Worm (Caenorhabditis elegans) whole organism, L3 larva: ENCODE results near the gene F59A6.10.

Experiments used
- R02D3.7 ChIP-seq: fragments of 150-350 bp; optimal IDR thresholded peaks from 2 replicates; lab custom pipeline; 2014; ENCODE audit warnings: missing biosample characterization, missing genetic modification characterization
- ama-1 ChIP-seq: fragments of 150-350 bp; optimal IDR thresholded peaks from 2 replicates; lab custom pipeline; 2018
- ceh-28 ChIP-seq: fragments of 150-350 bp; optimal IDR thresholded peaks from 2 replicates; lab custom pipeline; 2014; ENCODE audit warnings: missing biosample characterization, missing genetic modification reagents, missing genetic modification characterization
- ceh-9 ChIP-seq: sonication (generic microtip); optimal IDR thresholded peaks from 2 replicates; lab custom pipeline; 2018; ENCODE audit warnings: missing biosample characterization, missing genetic modification characterization
- daf-12 ChIP-seq: fragments of 150-350 bp; optimal IDR thresholded peaks from 2 replicates; lab custom pipeline; 2014; ENCODE audit warnings: missing biosample characterization, missing genetic modification reagents, missing genetic modification characterization
- egl-5 ChIP-seq: fragments of 150-350 bp; optimal IDR thresholded peaks from 2 replicates; lab custom pipeline; 2017; ENCODE audit warnings: missing biosample characterization, missing genetic modification reagents, missing genetic modification characterization, inconsistent platforms
- elt-1 ChIP-seq: fragments of 150-350 bp; optimal IDR thresholded peaks from 2 replicates; lab custom pipeline; 2014; ENCODE audit warnings: missing biosample characterization, missing genetic modification characterization
- elt-3 ChIP-seq, 3 experiments: fragments of 150-350 bp in 1 of 3; sonication (generic microtip) in 2 of 3; optimal IDR thresholded peaks; 2 replicates in 2 of 3; 4 replicates in 1 of 3; lab custom pipeline; 2014 to 2017; ENCODE audit warnings: missing biosample characterization in 3 of 3, missing genetic modification characterization in 3 of 3
- fos-1 ChIP-seq: fragments of 150-350 bp; optimal IDR thresholded peaks from 2 replicates; lab custom pipeline; 2014; ENCODE audit warnings: missing biosample characterization, missing genetic modification characterization
- lin-39 ChIP-seq: fragments of 150-350 bp; optimal IDR thresholded peaks from 2 replicates; lab custom pipeline; 2018; ENCODE audit warnings: missing biosample characterization, missing genetic modification reagents, missing genetic modification characterization
- lsy-12 ChIP-seq: sonication (generic microtip); optimal IDR thresholded peaks from 2 replicates; lab custom pipeline; 2016; ENCODE audit warnings: mild to moderate bottlenecking, missing genetic modification characterization, missing compliant biosample characterization
- nfya-1 ChIP-seq: sonication (generic microtip); optimal IDR thresholded peaks from 2 replicates; lab custom pipeline; 2017; ENCODE audit warnings: missing genetic modification characterization, mild to moderate bottlenecking, missing compliant biosample characterization, antibody characterized with exemption, moderate library complexity; ENCODE audit not compliant: insufficient read depth
- nhr-12 ChIP-seq: fragments of 150-350 bp; optimal IDR thresholded peaks from 2 replicates; lab custom pipeline; 2014; ENCODE audit warnings: missing biosample characterization, missing genetic modification characterization
- nhr-23 ChIP-seq: fragments of 150-350 bp; optimal IDR thresholded peaks from 2 replicates; lab custom pipeline; 2014; ENCODE audit warnings: missing biosample characterization, missing genetic modification reagents, missing genetic modification characterization
- nhr-25 ChIP-seq: sonication (generic microtip); optimal IDR thresholded peaks from 2 replicates; lab custom pipeline; 2017; ENCODE audit warnings: missing biosample characterization, missing genetic modification characterization
- nhr-43 ChIP-seq: sonication (generic microtip); optimal IDR thresholded peaks from 2 replicates; lab custom pipeline; 2016; ENCODE audit warnings: mild to moderate bottlenecking, missing genetic modification characterization, missing compliant biosample characterization; ENCODE audit not compliant: poor library complexity, severe bottlenecking
- nhr-67 ChIP-seq: fragments of 150-350 bp; optimal IDR thresholded peaks from 2 replicates; lab custom pipeline; 2014; ENCODE audit warnings: missing biosample characterization, missing genetic modification characterization
- pha-4 ChIP-seq: fragments of 150-350 bp; optimal IDR thresholded peaks from 2 replicates; lab custom pipeline; 2014; ENCODE audit warnings: missing biosample characterization, missing genetic modification reagents, missing genetic modification characterization
- unc-62 ChIP-seq: fragments of 150-350 bp; sonication (generic microtip); optimal IDR thresholded peaks from 4 replicates; lab custom pipeline; 2014; ENCODE audit warnings: missing biosample characterization, missing genetic modification reagents, missing genetic modification characterization
- zag-1 ChIP-seq: fragments of 150-350 bp; optimal IDR thresholded peaks from 2 replicates; lab custom pipeline; 2014; ENCODE audit warnings: missing biosample characterization, missing genetic modification characterization
- ztf-11 ChIP-seq: fragments of 150-350 bp; optimal IDR thresholded peaks from 2 replicates; lab custom pipeline; 2014; ENCODE audit warnings: missing biosample characterization, missing genetic modification characterization
- ztf-4 ChIP-seq: fragments of 150-350 bp; optimal IDR thresholded peaks from 2 replicates; lab custom pipeline; 2014; ENCODE audit warnings: missing biosample characterization, missing genetic modification characterization

F59A6.10 gene

DNA sequence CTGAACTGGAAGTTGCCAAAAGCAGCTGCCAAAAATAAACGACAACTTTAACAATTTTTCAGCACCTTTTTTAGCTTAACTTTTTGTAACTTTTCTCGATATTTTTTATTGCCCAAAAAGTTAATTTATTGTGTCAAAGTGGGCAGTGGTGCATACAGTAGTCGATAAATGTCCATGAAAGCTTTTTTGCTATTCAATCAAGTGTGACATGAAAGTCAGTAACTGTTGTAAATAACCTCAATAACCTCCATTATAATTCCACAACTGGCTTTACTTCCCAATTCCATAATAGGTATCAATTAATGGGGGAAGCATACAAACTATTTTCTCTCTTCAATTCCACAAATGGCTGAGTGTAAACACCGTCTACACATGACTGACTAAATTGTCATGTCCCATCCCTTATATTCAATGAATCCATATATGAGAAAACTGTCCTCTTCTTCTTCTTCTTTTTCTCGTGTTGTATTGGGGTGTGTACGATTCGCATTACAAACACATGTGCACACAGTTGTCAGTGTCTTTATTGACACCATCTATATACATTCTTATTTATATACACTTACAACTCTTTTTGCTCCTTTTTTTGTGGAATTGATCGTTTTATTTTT, 44.5 kb downstream of the F59A6.10 start:
- TF ChIP-seq pha-4 (peak; percentile 53), lin-39 (tag; lab: Kevin White, UChicago) (no peak), lsy-12 (tag; lab: Kevin White, UChicago) (no peak), nhr-12 (tag; lab: Kevin White, UChicago) (no peak), fos-1 (no peak)
- TF ChIP-seq, all 47 proteins: peak for 1

DNA sequence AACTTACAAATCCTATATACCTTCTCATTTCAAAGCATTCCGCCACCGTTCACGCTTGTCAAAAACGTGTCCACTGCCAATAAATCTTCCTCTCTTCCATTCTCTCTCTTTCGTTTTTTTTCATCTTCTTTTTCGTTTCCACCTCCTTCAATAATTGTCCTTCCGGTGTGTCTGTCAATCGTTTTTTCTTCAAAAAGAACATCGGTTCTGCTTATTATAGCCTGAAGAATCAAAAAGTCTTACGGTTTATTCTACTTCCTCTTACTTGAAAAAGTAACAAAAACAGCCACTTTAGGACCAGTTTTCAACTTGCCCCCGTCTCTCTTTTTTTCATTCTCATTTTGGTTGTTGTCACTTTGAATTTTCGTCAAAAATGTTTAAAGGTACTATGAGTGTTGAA, 45.5 kb downstream of the F59A6.10 start:
- no peak for TF ChIP-seq ztf-4 (tag; lab: Kevin White, UChicago)
- peak; percentile 5 for TF ChIP-seq ceh-28
- no peak for TF ChIP-seq elt-1 (tag; lab: Kevin White, UChicago)
- TF ChIP-seq zag-1 (tag; lab: Kevin White, UChicago), result no peak
- TF ChIP-seq nhr-23 (tag; lab: Kevin White, UChicago), result peak; percentile 48
- TF ChIP-seq nhr-25 (tag; lab: Kevin White, UChicago), result peak; percentile 58
- TF ChIP-seq unc-62 (GFP tag; lab: Kevin White, UChicago), result peak; percentile 56
- no peak for TF ChIP-seq ceh-9 (tag; lab: Kevin White, UChicago)
- TF ChIP-seq lin-39 (tag; lab: Kevin White, UChicago), result no peak
- TF ChIP-seq ztf-11, result no peak
- peak; percentile 17 for TF ChIP-seq nfya-1
- TF ChIP-seq nhr-43 (tag; lab: Kevin White, UChicago), result peak; percentile 13
- TF ChIP-seq daf-12 (tag; lab: Kevin White, UChicago), result no peak
- peak in 1 of 3 experiments; percentile 14 for TF ChIP-seq elt-3 (tag; optimal IDR thresholded peaks at IDR 0.05; lab: Kevin White, UChicago)
- no peak for TF ChIP-seq ama-1 (lab: Kevin White, UChicago)

DNA sequence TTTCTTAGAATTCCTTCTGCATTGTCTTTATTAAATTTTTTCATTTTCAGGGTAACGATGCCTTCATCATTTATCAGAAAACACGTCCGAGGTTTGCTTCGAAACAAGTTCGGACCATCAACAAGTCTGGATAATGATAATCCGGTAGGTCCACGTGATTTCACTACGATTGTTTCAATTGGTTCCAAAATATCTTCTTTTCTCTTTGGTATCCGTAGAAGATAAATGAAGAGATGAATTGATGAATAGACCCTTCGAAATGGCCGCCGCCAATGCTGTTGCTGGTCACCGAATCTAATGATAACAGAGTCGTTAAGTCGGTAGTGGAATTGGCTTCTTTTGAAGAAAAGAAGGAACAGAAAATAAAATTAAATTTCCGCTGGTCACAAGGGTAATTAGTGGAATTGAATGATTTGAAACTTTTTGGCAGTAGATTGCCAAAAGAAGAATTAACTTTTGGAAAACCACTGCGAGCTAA, 46.1 kb downstream of the F59A6.10 start, which contains the start of gene F33G12.6:
F33G12.6 (plus strand) TSS at position 51 of the 478 bp plus-strand sequence.
- TF ChIP-seq R02D3.7 (tag; lab: Kevin White, UChicago) (no peak), ztf-11 (no peak), zag-1 (tag; lab: Kevin White, UChicago) (no peak), nhr-67 (tag; lab: Kevin White, UChicago) (no peak), daf-12 (tag; lab: Kevin White, UChicago) (no peak), egl-5 (tag; lab: Kevin White, UChicago) (peak; percentile 76)

DNA sequence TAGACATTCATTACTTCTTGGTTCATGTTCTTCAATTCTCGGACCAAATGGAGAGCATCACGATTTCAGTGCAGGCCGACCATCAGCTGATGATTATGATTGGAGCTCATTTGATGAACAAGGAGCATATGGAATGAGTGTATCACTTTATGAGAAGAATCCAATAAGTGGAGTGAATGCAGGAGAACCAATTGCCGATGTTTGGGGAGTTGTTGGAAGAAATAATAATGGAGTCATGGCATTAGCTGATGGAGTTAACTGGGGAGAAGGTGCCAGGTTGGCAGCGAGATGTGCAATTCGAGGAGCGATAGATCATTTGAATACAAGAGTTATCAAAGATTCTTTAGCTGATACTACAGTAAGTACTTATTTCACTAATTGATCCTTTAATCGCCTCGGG, 47.0 kb downstream of the F59A6.10 start:
- no peak for TF ChIP-seq lsy-12 (tag; lab: Kevin White, UChicago)
